Fruit fly (Drosophila melanogaster) whole organism, embryonic: ENCODE measurements around the gene unc-119.

ENCODE experiments used
- Adf1 ChIP-seq: fragments of 200-800 bp; sonication (Bioruptor generic); IDR thresholded peaks from 2 replicates; pipeline ENCODE4 v1.3.6; 2022; ENCODE audit warnings: missing biosample characterization, missing genetic modification characterization
- Atf6 ChIP-seq: fragments of 200-800 bp; sonication (Bioruptor generic); IDR thresholded peaks from 2 replicates; pipeline ENCODE4 v1.3.6; 2022; ENCODE audit warnings: missing biosample characterization, missing genetic modification characterization
- Awh ChIP-seq: fragments of 200-800 bp; sonication (Bioruptor generic); IDR thresholded peaks from 2 replicates; pipeline ENCODE4, ENCODE4 v1.3.6; 2022; ENCODE audit warnings: missing biosample characterization, missing genetic modification characterization
- Blimp-1 ChIP-seq: fragments of 200-800 bp; sonication (Bioruptor generic); optimal IDR thresholded peaks from 3 replicates; lab custom pipeline; 2018; ENCODE audit warnings: missing biosample characterization, missing genetic modification characterization, mild to moderate bottlenecking, moderate library complexity, missing genetic modification reagents
- CG10431 ChIP-seq: fragments of 200-800 bp; sonication (Bioruptor generic); optimal IDR thresholded peaks from 3 replicates; lab custom pipeline; 2018; ENCODE audit warnings: missing biosample characterization, mild to moderate bottlenecking, missing genetic modification characterization
- CG11398 ChIP-seq: fragments of 200-800 bp; sonication (Bioruptor generic); optimal IDR thresholded peaks from 2 replicates; lab custom pipeline; 2016; ENCODE audit warnings: missing biosample characterization, missing genetic modification characterization
- CG11723 ChIP-seq: fragments of 200-800 bp; sonication (Bioruptor generic); optimal IDR thresholded peaks from 2 replicates; lab custom pipeline; 2017; ENCODE audit warnings: missing biosample characterization, mild to moderate bottlenecking, missing genetic modification characterization
- CG13424 ChIP-seq: fragments of 200-800 bp; sonication (Bioruptor generic); optimal IDR thresholded peaks from 2 replicates; lab custom pipeline; 2019; ENCODE audit warnings: missing biosample characterization, mild to moderate bottlenecking, missing genetic modification characterization, moderate library complexity
- CG13775 ChIP-seq: fragments of 200-800 bp; sonication (Bioruptor generic); optimal IDR thresholded peaks from 3 replicates; lab custom pipeline; 2017; ENCODE audit warnings: missing biosample characterization, mild to moderate bottlenecking, missing genetic modification characterization
- CG14710 ChIP-seq: fragments of 200-800 bp; sonication (Bioruptor generic); optimal IDR thresholded peaks from 3 replicates; lab custom pipeline; 2019; ENCODE audit warnings: missing biosample characterization, mild to moderate bottlenecking, missing genetic modification characterization, moderate library complexity
- CG15479 ChIP-seq: fragments of 200-800 bp; sonication (Bioruptor generic); optimal IDR thresholded peaks from 3 replicates; lab custom pipeline; 2019; ENCODE audit warnings: missing biosample characterization, mild to moderate bottlenecking, missing genetic modification characterization, moderate library complexity
- CG15514 ChIP-seq: fragments of 200-800 bp; sonication (Bioruptor generic); optimal IDR thresholded peaks from 3 replicates; lab custom pipeline; 2017; ENCODE audit warnings: missing biosample characterization, missing genetic modification characterization, mild to moderate bottlenecking, moderate library complexity, missing genetic modification reagents
- CG17802 ChIP-seq: fragments of 200-800 bp; sonication (Bioruptor generic); optimal IDR thresholded peaks from 2 replicates; lab custom pipeline; 2018; ENCODE audit warnings: missing biosample characterization, mild to moderate bottlenecking, missing genetic modification characterization, moderate library complexity
- CG18764 ChIP-seq: fragments of 200-800 bp; sonication (Bioruptor generic); optimal IDR thresholded peaks from 3 replicates; lab custom pipeline; 2016; ENCODE audit warnings: missing biosample characterization, missing genetic modification characterization
- CG3163 ChIP-seq: fragments of 200-800 bp; sonication (Bioruptor generic); optimal IDR thresholded peaks from 3 replicates; lab custom pipeline; 2016; ENCODE audit warnings: missing biosample characterization, missing genetic modification characterization
- CG32772 ChIP-seq: fragments of 200-800 bp; sonication (Bioruptor generic); IDR thresholded peaks from 2 replicates; pipeline ENCODE4 v1.3.6; 2022; ENCODE audit warnings: missing biosample characterization, missing genetic modification characterization
- CG3281 ChIP-seq: fragments of 200-800 bp; sonication (Bioruptor generic); optimal IDR thresholded peaks from 3 replicates; lab custom pipeline; 2017; ENCODE audit warnings: missing biosample characterization, mild to moderate bottlenecking, missing genetic modification characterization
- CG3407 ChIP-seq: fragments of 200-800 bp; sonication (Bioruptor generic); optimal IDR thresholded peaks from 2 replicates; lab custom pipeline; 2018; ENCODE audit warnings: missing biosample characterization, mild to moderate bottlenecking, missing genetic modification characterization
- CG34224 ChIP-seq: fragments of 200-800 bp; sonication (Bioruptor generic); IDR thresholded peaks from 3 replicates; pipeline ENCODE4 v1.3.6; 2022; ENCODE audit warnings: missing biosample characterization, missing genetic modification characterization; ENCODE audit not compliant: partially characterized antibody
- CG6175 ChIP-seq: fragments of 200-800 bp; sonication (Bioruptor generic); IDR thresholded peaks from 3 replicates; pipeline ENCODE4 v1.3.6; 2022; ENCODE audit warnings: missing biosample characterization, missing genetic modification characterization
- CG9727 ChIP-seq: fragments of 200-800 bp; sonication (Bioruptor generic); optimal IDR thresholded peaks from 3 replicates; lab custom pipeline; 2017; ENCODE audit warnings: missing biosample characterization, mild to moderate bottlenecking, missing genetic modification characterization
- Neu2 ChIP-seq: fragments of 200-800 bp; sonication (Bioruptor generic); optimal IDR thresholded peaks from 3 replicates; lab custom pipeline; 2016; ENCODE audit warnings: missing biosample characterization, missing genetic modification characterization, borderline replicate concordance
- Sry-δ ChIP-seq: fragments of 200-800 bp; sonication (Bioruptor generic); optimal IDR thresholded peaks from 2 replicates; lab custom pipeline; 2016; ENCODE audit warnings: missing biosample characterization, missing genetic modification characterization
- TFAM ChIP-seq: fragments of 200-800 bp; sonication (Bioruptor generic); optimal IDR thresholded peaks from 2 replicates; lab custom pipeline; 2017; ENCODE audit warnings: missing biosample characterization, missing genetic modification characterization, inconsistent platforms
- Vsx1 ChIP-seq: fragments of 200-800 bp; sonication (Bioruptor generic); optimal IDR thresholded peaks from 2 replicates; lab custom pipeline; 2017; ENCODE audit warnings: missing biosample characterization, mild to moderate bottlenecking, missing genetic modification characterization, missing genetic modification reagents
- Xbp1 ChIP-seq: fragments of 200-800 bp; sonication (Bioruptor generic); optimal IDR thresholded peaks from 3 replicates; lab custom pipeline; 2016; ENCODE audit warnings: missing biosample characterization, mild to moderate bottlenecking, missing genetic modification characterization
- amos ChIP-seq: fragments of 200-800 bp; sonication (Bioruptor generic); IDR thresholded peaks from 2 replicates; pipeline ENCODE4 v1.3.6; 2022; ENCODE audit warnings: missing biosample characterization, missing genetic modification characterization; ENCODE audit not compliant: partially characterized antibody
- br ChIP-seq: fragments of >200 bp; optimal IDR thresholded peaks from 2 replicates; lab custom pipeline; 2017
- chif ChIP-seq, 2 experiments: fragments of 200-800 bp; sonication (Bioruptor generic); optimal IDR thresholded peaks; 3 replicates each; lab custom pipeline; 2016; ENCODE audit warnings: missing biosample characterization in 2 of 2, missing genetic modification characterization in 2 of 2
- dmrt11E ChIP-seq: fragments of 200-800 bp; sonication (Bioruptor generic); optimal IDR thresholded peaks from 3 replicates; lab custom pipeline; 2018; ENCODE audit warnings: missing biosample characterization, mild to moderate bottlenecking, missing genetic modification characterization, moderate library complexity
- fd96Cb ChIP-seq: fragments of 200-800 bp; sonication (Bioruptor generic); optimal IDR thresholded peaks from 2 replicates; lab custom pipeline; 2018; ENCODE audit warnings: missing biosample characterization, mild to moderate bottlenecking, missing genetic modification characterization, moderate library complexity
- gcm2 ChIP-seq: fragments of 200-800 bp; sonication (Bioruptor generic); optimal IDR thresholded peaks from 2 replicates; lab custom pipeline; 2016; ENCODE audit warnings: missing biosample characterization, missing genetic modification characterization
- grau ChIP-seq: fragments of 200-800 bp; optimal IDR thresholded peaks from 3 replicates; lab custom pipeline; 2019; ENCODE audit warnings: missing biosample characterization, mild to moderate bottlenecking, missing genetic modification characterization, moderate library complexity
- gsb-n ChIP-seq: fragments of 200-800 bp; sonication (Bioruptor generic); optimal IDR thresholded peaks from 3 replicates; lab custom pipeline; 2018; ENCODE audit warnings: missing biosample characterization, mild to moderate bottlenecking, missing genetic modification characterization
- hbn ChIP-seq: fragments of 200-800 bp; sonication (Bioruptor generic); IDR thresholded peaks from 2 replicates; pipeline ENCODE4 v1.3.6; 2022; ENCODE audit warnings: missing biosample characterization, missing genetic modification characterization; ENCODE audit not compliant: partially characterized antibody
- her ChIP-seq: fragments of 200-800 bp; sonication (Bioruptor generic); optimal IDR thresholded peaks from 2 replicates; lab custom pipeline; 2016; ENCODE audit warnings: missing biosample characterization, missing genetic modification characterization
- lmd ChIP-seq: fragments of 200-800 bp; sonication (Bioruptor generic); IDR thresholded peaks from 2 replicates; pipeline ENCODE4 v1.3.6; 2022; ENCODE audit warnings: missing biosample characterization, missing genetic modification characterization
- nerfin-1 ChIP-seq: fragments of 200-800 bp; sonication (Bioruptor generic); optimal IDR thresholded peaks from 3 replicates; lab custom pipeline; 2019; ENCODE audit warnings: missing biosample characterization, mild to moderate bottlenecking, missing genetic modification characterization, moderate library complexity
- org-1 ChIP-seq: fragments of 200-800 bp; sonication (Bioruptor generic); optimal IDR thresholded peaks from 2 replicates; lab custom pipeline; 2017; ENCODE audit warnings: missing biosample characterization, missing genetic modification characterization
- phol ChIP-seq: fragments of 200-800 bp; sonication (Bioruptor generic); optimal IDR thresholded peaks from 3 replicates; lab custom pipeline; 2018; ENCODE audit warnings: missing biosample characterization, mild to moderate bottlenecking, missing genetic modification characterization, moderate library complexity
- rib ChIP-seq: fragments of 200-800 bp; sonication (Bioruptor generic); IDR thresholded peaks from 2 replicates; pipeline ENCODE4 v1.3.6; 2022; ENCODE audit warnings: missing biosample characterization, missing genetic modification characterization
- run ChIP-seq: fragments of 200-800 bp; sonication (Bioruptor generic); optimal IDR thresholded peaks from 3 replicates; lab custom pipeline; 2018; ENCODE audit warnings: missing biosample characterization, mild to moderate bottlenecking, missing genetic modification characterization
- sc ChIP-seq, 3 experiments: fragments of >200 bp in 2 of 3; fragments of 200-800 bp in 1 of 3; sonication (Bioruptor generic) in 1 of 3; optimal IDR thresholded peaks; 2 replicates in 2 of 3; 3 replicates in 1 of 3; lab custom pipeline; 2017; ENCODE audit warnings: mild to moderate bottlenecking in 1 of 3, missing biosample characterization in 1 of 3, missing genetic modification characterization in 1 of 3, missing genetic modification reagents in 1 of 3
- sisA ChIP-seq: fragments of 200-800 bp; sonication (Bioruptor generic); IDR thresholded peaks from 2 replicates; pipeline ENCODE4 v1.3.6; 2022; ENCODE audit warnings: missing biosample characterization, missing genetic modification characterization
- tap ChIP-seq: fragments of 200-800 bp; optimal IDR thresholded peaks from 3 replicates; lab custom pipeline; 2019; ENCODE audit warnings: missing biosample characterization, mild to moderate bottlenecking, missing genetic modification characterization, moderate library complexity
- trh ChIP-seq: fragments of 200-800 bp; sonication (Bioruptor generic); optimal IDR thresholded peaks from 2 replicates; lab custom pipeline; 2016; ENCODE audit warnings: missing biosample characterization, missing genetic modification characterization
- vfl ChIP-seq: fragments of 200-800 bp; sonication (Bioruptor generic); optimal IDR thresholded peaks from 2 replicates; lab custom pipeline; 2016; ENCODE audit warnings: missing biosample characterization, missing genetic modification characterization
- wek ChIP-seq: fragments of 200-800 bp; sonication (Bioruptor generic); optimal IDR thresholded peaks from 3 replicates; lab custom pipeline; 2018; ENCODE audit warnings: missing biosample characterization, mild to moderate bottlenecking, missing genetic modification characterization, moderate library complexity

unc-119 gene

dm6 chrX:7336121-7336961 is 45.2 kb upstream of the unc-119 start (continued):
- TF ChIP-seq Sry-δ (GFP tag; lab: Kevin White, UChicago) = peak; percentile 47
- peak; percentile 95 for TF ChIP-seq dmrt11E (tag; lab: Kevin White, UChicago)
- TF ChIP-seq hbn = no peak
- TF ChIP-seq Adf1 (GFP tag; lab: Robert Waterston, UW) = no peak
- TF ChIP-seq Neu2 (GFP tag; lab: Kevin White, UChicago) = peak; percentile 76
- TF ChIP-seq CG15479 (GFP tag; lab: Kevin White, UChicago) = no peak
- peak; percentile 81 for TF ChIP-seq trh (GFP tag; lab: Kevin White, UChicago)
- peak; percentile 86 for TF ChIP-seq CG11723 (GFP tag; lab: Kevin White, UChicago)
- no peak for TF ChIP-seq CG34224
- peak; percentile 94 for TF ChIP-seq CG14710
- peak; percentile 84 for TF ChIP-seq Vsx1
- peak; percentile 84 for TF ChIP-seq CG11398
- TF ChIP-seq CG3407 = peak; percentile 88
- no peak for TF ChIP-seq amos (GFP tag; lab: Robert Waterston, UW)
- peak; percentile 93 to 94 for TF ChIP-seq chif (GFP tag; optimal IDR thresholded peaks at IDR 0.05; lab: Kevin White, UChicago)
- TF ChIP-seq org-1 (GFP tag; lab: Kevin White, UChicago) = peak; percentile 89
- TF ChIP-seq Xbp1 (GFP tag; lab: Kevin White, UChicago) = peak; percentile 91
- peak; percentile 54; the same call in 1 of the 3 replicates for TF ChIP-seq CG6175 (GFP tag; lab: Robert Waterston, UW)
- TF ChIP-seq nerfin-1 (tag; lab: Kevin White, UChicago) = peak; percentile 91
- TF ChIP-seq CG9727 (GFP tag; lab: Kevin White, UChicago) = peak; percentile 83
- TF ChIP-seq gsb-n (tag; lab: Kevin White, UChicago) = peak; percentile 93
- TF ChIP-seq CG13424 = peak; percentile 92
- peak; percentile 80 for TF ChIP-seq CG17802 (tag; lab: Kevin White, UChicago)
- TF ChIP-seq br = no peak
- peak; percentile 93 for TF ChIP-seq grau (tag; lab: Kevin White, UChicago)
- peak; percentile 88 for TF ChIP-seq Awh (GFP tag; lab: Robert Waterston, UW)
- peak; percentile 82 for TF ChIP-seq CG13775 (GFP tag; lab: Kevin White, UChicago)
- TF ChIP-seq CG15514 (GFP tag; lab: Kevin White, UChicago) = peak; percentile 64
- peak; percentile 91 for TF ChIP-seq lmd
- peak; percentile 87 for TF ChIP-seq run (tag; lab: Kevin White, UChicago)
- peak; percentile 83 for TF ChIP-seq gcm2
- TF ChIP-seq Atf6 (GFP tag; lab: Robert Waterston, UW) = peak; percentile 74; the same call in 1 of the 2 replicates
- TF ChIP-seq fd96Cb = peak; percentile 96
- peak; percentile 86 for TF ChIP-seq CG3281 (GFP tag; lab: Kevin White, UChicago)
- TF ChIP-seq wek (GFP tag; lab: Kevin White, UChicago) = peak; percentile 80
- peak; percentile 92 for TF ChIP-seq Blimp-1 (GFP tag; lab: Kevin White, UChicago)
- TF ChIP-seq CG10431 (GFP tag; lab: Kevin White, UChicago) = no peak
- peak; percentile 20; the same call in 1 of the 2 replicates for TF ChIP-seq rib (GFP tag; lab: Robert Waterston, UW)
- TF ChIP-seq CG32772 (GFP tag; lab: Robert Waterston, UW) = peak; percentile 87
- TF ChIP-seq CG18764 (GFP tag; lab: Kevin White, UChicago) = peak; percentile 80
- peak; percentile 92 for TF ChIP-seq tap (tag; lab: Kevin White, UChicago)
- peak; percentile 88 for TF ChIP-seq sisA (GFP tag; lab: Robert Waterston, UW)
- TF ChIP-seq vfl = peak; percentile 53
- TF ChIP-seq her (GFP tag; lab: Kevin White, UChicago) = peak; percentile 77
- TF ChIP-seq CG3163 = peak; percentile 56
- peak; percentile 67 for TF ChIP-seq TFAM
- peak; percentile 96 for TF ChIP-seq phol (tag; lab: Kevin White, UChicago)
- no peak for TF ChIP-seq sc (optimal IDR thresholded peaks at IDR 0.05; lab: Kevin White, UChicago)
- TF ChIP-seq sc (GFP tag; optimal IDR thresholded peaks at IDR 0.05; lab: Kevin White, UChicago) = peak; percentile 92
